Worm (Caenorhabditis elegans): Measurements from ENCODE around the gene nas-32.

The nas-32 gene

DNA sequence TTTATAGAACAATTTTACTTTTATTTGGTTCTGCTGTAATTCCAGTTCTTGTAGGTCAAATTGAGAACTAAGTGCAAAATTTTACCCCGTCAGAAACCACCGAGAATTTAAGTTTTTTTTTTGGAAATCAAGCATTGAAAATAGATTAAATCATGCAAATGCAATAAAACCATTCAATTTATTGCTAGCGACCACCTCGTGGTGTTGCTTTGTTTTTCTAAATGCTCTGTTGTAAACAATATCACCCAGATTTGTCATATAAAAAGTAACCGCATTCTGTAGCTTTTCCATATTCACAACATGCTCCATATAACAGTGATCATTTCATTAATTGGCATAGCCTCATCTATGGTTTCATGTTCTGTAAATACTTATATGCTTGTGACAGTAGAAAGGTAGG is 49.5 kb downstream of the nas-32 start, which contains the start of gene srbc-12:
TSS of gene srbc-12 (plus strand) at position 301 of the 400 bp plus-strand sequence.
- TF ChIP-seq aly-2 (tag; optimal IDR thresholded peaks at IDR 0.05): no peak
- no peak for TF ChIP-seq elt-3 (tag; optimal IDR thresholded peaks at IDR 0.05)
- TF ChIP-seq ztf-11 (tag; optimal IDR thresholded peaks at IDR 0.05): no peak
- no peak for TF ChIP-seq fos-1 (tag; optimal IDR thresholded peaks at IDR 0.05)
- no peak for TF ChIP-seq unc-62 (GFP tag; optimal IDR thresholded peaks at IDR 0.05)
- TF ChIP-seq ztf-4 (tag; optimal IDR thresholded peaks at IDR 0.05): no peak
- no peak for TF ChIP-seq pqm-1 (tag; optimal IDR thresholded peaks at IDR 0.05)
- TF ChIP-seq snpc-4 (tag; optimal IDR thresholded peaks at IDR 0.05): no peak
- no peak for TF ChIP-seq nhr-43 (tag; optimal IDR thresholded peaks at IDR 0.05; ENCODE audit: poor library complexity, severe bottlenecking)
- no peak for TF ChIP-seq hmg-11 (tag; optimal IDR thresholded peaks at IDR 0.05)
- TF ChIP-seq nhr-28 (tag; optimal IDR thresholded peaks at IDR 0.05): no peak
- no peak for TF ChIP-seq nhr-12 (tag; optimal IDR thresholded peaks at IDR 0.05)
- TF ChIP-seq R02D3.7 (tag; optimal IDR thresholded peaks at IDR 0.05): no peak

DNA sequence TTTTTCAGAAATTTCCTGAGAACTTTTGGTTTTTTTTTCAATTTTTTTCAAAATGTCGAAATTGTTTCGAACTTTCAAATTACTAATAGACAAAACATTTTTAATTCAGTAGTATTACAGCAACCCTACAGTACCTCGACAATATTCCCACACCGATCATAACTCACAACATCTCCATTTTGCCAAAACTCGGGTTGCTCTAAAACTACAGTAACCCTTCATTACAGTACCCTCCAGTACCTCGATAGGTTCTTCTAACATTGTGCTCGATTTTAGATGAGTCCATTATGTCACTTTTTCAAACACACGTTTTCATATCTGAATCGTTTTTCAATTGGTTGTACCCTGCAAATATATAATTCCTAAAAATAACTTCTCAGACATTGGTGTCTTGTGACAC is 49.9 kb downstream of the nas-32 start:
- no peak for TF ChIP-seq nhr-237 (tag; optimal IDR thresholded peaks at IDR 0.05)
- no peak for TF ChIP-seq elt-3 (tag; optimal IDR thresholded peaks at IDR 0.05)
- TF ChIP-seq unc-39 (tag; optimal IDR thresholded peaks at IDR 0.05): no peak
- no peak for TF ChIP-seq nhr-43 (tag; optimal IDR thresholded peaks at IDR 0.05; ENCODE audit: poor library complexity, severe bottlenecking)
- no peak for TF ChIP-seq fos-1 (tag; optimal IDR thresholded peaks at IDR 0.05)
- TF ChIP-seq nhr-11 (tag; optimal IDR thresholded peaks at IDR 0.05): no peak
- TF ChIP-seq pqm-1 (tag; optimal IDR thresholded peaks at IDR 0.05): no peak
- TF ChIP-seq lin-39 (tag; optimal IDR thresholded peaks at IDR 0.05): no peak
- no peak for TF ChIP-seq lin-15B (tag; optimal IDR thresholded peaks at IDR 0.05)
- TF ChIP-seq egl-5 (tag; optimal IDR thresholded peaks at IDR 0.05): no peak
- TF ChIP-seq zag-1 (tag; optimal IDR thresholded peaks at IDR 0.05): no peak
- TF ChIP-seq ceh-82 (tag; optimal IDR thresholded peaks at IDR 0.05): no peak
- TF ChIP-seq fkh-2 (tag; optimal IDR thresholded peaks at IDR 0.05): no peak
- no peak for TF ChIP-seq daf-12 (tag; optimal IDR thresholded peaks at IDR 0.05)
- no peak for TF ChIP-seq nfya-1 (tag; optimal IDR thresholded peaks at IDR 0.05; ENCODE audit: insufficient read depth)
- TF ChIP-seq nhr-23 (tag; optimal IDR thresholded peaks at IDR 0.05): no peak
- no peak for TF ChIP-seq pha-4 (tag; optimal IDR thresholded peaks at IDR 0.05)
- no peak for TF ChIP-seq nhr-76 (tag; optimal IDR thresholded peaks at IDR 0.05)

DNA sequence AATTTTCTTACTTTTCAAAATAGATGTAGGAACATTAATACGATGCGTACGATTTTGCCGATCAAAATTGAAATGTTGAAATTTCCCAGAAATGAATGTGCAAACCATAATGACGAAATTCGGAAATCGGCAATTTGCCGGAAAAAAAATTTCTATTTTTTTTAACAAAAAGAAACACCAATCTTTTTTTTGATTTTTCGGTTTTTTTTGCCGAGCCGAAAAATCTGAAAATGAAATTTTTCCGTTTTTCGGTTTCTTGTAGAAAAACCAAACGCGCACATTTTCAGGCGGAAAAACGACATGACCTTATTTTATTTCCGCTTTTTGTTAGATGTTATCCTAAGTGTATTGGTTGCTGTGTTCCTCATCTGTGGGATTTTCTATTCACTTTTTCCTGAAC is 51.5 kb downstream of the nas-32 start, which contains the start of gene srbc-13:
TSS of gene srbc-13 (plus strand) at position 301 of the 400 bp plus-strand sequence.
- TF ChIP-seq nhr-28 (tag; optimal IDR thresholded peaks at IDR 0.05) (no peak), unc-62 (GFP tag; optimal IDR thresholded peaks at IDR 0.05) (no peak), fos-1 (tag; optimal IDR thresholded peaks at IDR 0.05) (no peak), nhr-77 (tag; optimal IDR thresholded peaks at IDR 0.05) (no peak), nhr-237 (tag; optimal IDR thresholded peaks at IDR 0.05) (no peak), mdl-1 (tag; optimal IDR thresholded peaks at IDR 0.05) (no peak), lin-15B (tag; optimal IDR thresholded peaks at IDR 0.05) (no peak), jun-1 (tag; optimal IDR thresholded peaks at IDR 0.05) (no peak), unc-39 (tag; optimal IDR thresholded peaks at IDR 0.05) (no peak)
